Worm (Caenorhabditis elegans) whole organism, young adult: Measurements from ENCODE around the gene ceh-63.

ENCODE experiments used
- D2030.7 ChIP-seq: fragments of 200-800 bp; sonication (Bioruptor generic); IDR thresholded peaks from 2 replicates; pipeline ENCODE4 v1.3.6; 2022; ENCODE audit warnings: missing genetic modification reagents, missing genetic modification characterization, missing compliant biosample characterization
- F23B12.7 ChIP-seq: sonication (generic microtip); optimal IDR thresholded peaks from 2 replicates; lab custom pipeline; 2017; ENCODE audit warnings: missing genetic modification characterization, mild to moderate bottlenecking, missing compliant biosample characterization, antibody characterized with exemption, moderate library complexity; ENCODE audit not compliant: insufficient read depth
- F33H1.4 ChIP-seq: fragments of 200-800 bp; sonication (Bioruptor generic); IDR thresholded peaks from 2 replicates; pipeline ENCODE4 v1.3.6; 2022; ENCODE audit warnings: missing genetic modification reagents, missing genetic modification characterization, missing compliant biosample characterization
- F55B11.4 ChIP-seq: sonication (generic microtip); optimal IDR thresholded peaks from 2 replicates; lab custom pipeline; 2016; ENCODE audit warnings: missing compliant biosample characterization, missing genetic modification characterization, borderline replicate concordance; ENCODE audit not compliant: insufficient read depth
- F57A8.1 ChIP-seq: fragments of 200-800 bp; sonication (Bioruptor generic); optimal IDR thresholded peaks from 2 replicates; lab custom pipeline; 2018; ENCODE audit warnings: mild to moderate bottlenecking, missing genetic modification characterization, moderate library complexity, missing compliant biosample characterization
- K11D2.4 ChIP-seq: fragments of 200-800 bp; sonication (Bioruptor generic); IDR thresholded peaks from 2 replicates; pipeline ENCODE4 v1.3.6; 2022; ENCODE audit warnings: missing genetic modification reagents, missing genetic modification characterization, missing compliant biosample characterization
- K12H6.12 ChIP-seq: fragments of 200-800 bp; sonication (Bioruptor generic); optimal IDR thresholded peaks from 2 replicates; lab custom pipeline; 2018; ENCODE audit warnings: mild to moderate bottlenecking, missing genetic modification characterization, missing compliant biosample characterization
- Y56A3A.18 ChIP-seq: fragments of 200-800 bp; sonication (Bioruptor generic); IDR thresholded peaks from 2 replicates; pipeline ENCODE4 v1.3.6; 2022; ENCODE audit warnings: missing genetic modification reagents, missing genetic modification characterization, missing compliant biosample characterization
- Y79H2A.3 ChIP-seq: fragments of 200-800 bp; sonication (Bioruptor generic); conservative IDR thresholded peaks from 2 replicates; pipeline ENCODE4 v1.3.6; 2022; ENCODE audit warnings: missing genetic modification reagents, missing genetic modification characterization, missing compliant biosample characterization
- Y95B8A.8 ChIP-seq: fragments of 200-800 bp; sonication (Bioruptor generic); IDR thresholded peaks from 2 replicates; pipeline ENCODE4 v1.3.6; 2022; ENCODE audit warnings: missing genetic modification reagents, missing genetic modification characterization, missing compliant biosample characterization
- cebp-1 ChIP-seq, 2 experiments: fragments of 200-800 bp in 1 of 2; sonication (Bioruptor generic) in 1 of 2; sonication (generic microtip) in 1 of 2; IDR thresholded peaks in 1 of 2; optimal IDR thresholded peaks in 1 of 2; 2 replicates each; pipeline versions ENCODE4 v1.3.6 to Lab custom; 2017 to 2022; ENCODE audit warnings: missing compliant biosample characterization in 2 of 2, missing genetic modification characterization in 2 of 2, mild to moderate bottlenecking in 1 of 2, missing genetic modification reagents in 1 of 2, moderate library complexity in 1 of 2
- cebp-2 ChIP-seq: fragments of 200-800 bp; sonication (Bioruptor generic); IDR thresholded peaks from 2 replicates; pipeline ENCODE4 v1.3.6; 2022; ENCODE audit warnings: missing genetic modification characterization, missing compliant biosample characterization
- dox-1 ChIP-seq: fragments of 200-800 bp; sonication (Bioruptor generic); IDR thresholded peaks from 2 replicates; pipeline ENCODE4 v1.3.6; 2022; ENCODE audit warnings: missing genetic modification reagents, missing genetic modification characterization, missing compliant biosample characterization
- egl-44 ChIP-seq: fragments of 200-800 bp; sonication (Bioruptor generic); IDR thresholded peaks from 2 replicates; pipeline ENCODE4 v1.3.6; 2022; ENCODE audit warnings: missing genetic modification reagents, missing genetic modification characterization, missing compliant biosample characterization
- fkh-3 ChIP-seq: sonication (generic microtip); optimal IDR thresholded peaks from 2 replicates; lab custom pipeline; 2016; ENCODE audit warnings: mild to moderate bottlenecking, missing genetic modification characterization, missing compliant biosample characterization
- let-607 ChIP-seq, 2 experiments: fragments of 200-800 bp in 1 of 2; sonication (Bioruptor generic) in 1 of 2; sonication (generic microtip) in 1 of 2; optimal IDR thresholded peaks; 2 replicates each; lab custom pipeline; 2016 to 2018; ENCODE audit warnings: mild to moderate bottlenecking in 2 of 2, missing compliant biosample characterization in 2 of 2, missing genetic modification characterization in 2 of 2, moderate library complexity in 2 of 2, missing genotype in 1 of 2
- lin-26 ChIP-seq: fragments of 200-800 bp; sonication (Bioruptor generic); IDR thresholded peaks from 2 replicates; pipeline ENCODE4 v1.3.6; 2022; ENCODE audit warnings: missing genetic modification reagents, missing genetic modification characterization, missing compliant biosample characterization
- lin-40 ChIP-seq: sonication (generic microtip); optimal IDR thresholded peaks from 2 replicates; lab custom pipeline; 2016; ENCODE audit warnings: missing genetic modification characterization, mild to moderate bottlenecking, missing compliant biosample characterization, missing genotype, missing genetic modification reagents
- lsl-1 ChIP-seq: fragments of 200-800 bp; sonication (Bioruptor generic); optimal IDR thresholded peaks from 2 replicates; lab custom pipeline; 2018; ENCODE audit warnings: mild to moderate bottlenecking, missing genetic modification characterization, moderate library complexity, missing compliant biosample characterization
- lsy-27 ChIP-seq: sonication (generic microtip); optimal IDR thresholded peaks from 2 replicates; lab custom pipeline; 2017; ENCODE audit warnings: missing genetic modification characterization, mild to moderate bottlenecking, missing compliant biosample characterization, antibody characterized with exemption, missing genotype, borderline replicate concordance; ENCODE audit not compliant: insufficient read depth
- nfyb-1 ChIP-seq: fragments of 200-800 bp; sonication (Bioruptor generic); IDR thresholded peaks from 2 replicates; pipeline ENCODE4 v1.3.6; 2022; ENCODE audit warnings: missing genetic modification reagents, missing genetic modification characterization, missing compliant biosample characterization
- nhr-179 ChIP-seq: sonication (generic microtip); optimal IDR thresholded peaks from 2 replicates; lab custom pipeline; 2016; ENCODE audit warnings: mild to moderate bottlenecking, missing genetic modification characterization, missing compliant biosample characterization
- pbrm-1 ChIP-seq: fragments of 200-800 bp; sonication (Bioruptor generic); IDR thresholded peaks from 2 replicates; pipeline ENCODE4 v1.3.6; 2022; ENCODE audit warnings: missing genetic modification reagents, missing genetic modification characterization, missing compliant biosample characterization
- rcor-1 ChIP-seq: fragments of 200-800 bp; sonication (Bioruptor generic); IDR thresholded peaks from 2 replicates; pipeline ENCODE4 v1.3.6; 2022; ENCODE audit warnings: missing genetic modification reagents, missing genetic modification characterization, missing compliant biosample characterization
- sdz-38 ChIP-seq: sonication (generic microtip); optimal IDR thresholded peaks from 2 replicates; lab custom pipeline; 2016; ENCODE audit warnings: missing genotype, missing genetic modification characterization, missing compliant biosample characterization
- snpc-3.4 ChIP-seq: sonication (generic microtip); optimal IDR thresholded peaks from 2 replicates; lab custom pipeline; 2017; ENCODE audit warnings: missing genetic modification characterization, mild to moderate bottlenecking, missing compliant biosample characterization, antibody characterized with exemption, moderate library complexity, missing genotype, missing genetic modification reagents
- tbp1 ChIP-seq: fragments of 200-800 bp; sonication (Bioruptor generic); optimal IDR thresholded peaks from 2 replicates; lab custom pipeline; 2018; ENCODE audit warnings: mild to moderate bottlenecking, missing genetic modification characterization, missing compliant biosample characterization
- ztf-22 ChIP-seq: fragments of 200-800 bp; sonication (Bioruptor generic); optimal IDR thresholded peaks from 2 replicates; lab custom pipeline; 2018; ENCODE audit warnings: mild to moderate bottlenecking, missing genetic modification characterization, moderate library complexity, missing compliant biosample characterization
- ztf-25 ChIP-seq: fragments of 200-800 bp; sonication (Bioruptor generic); IDR thresholded peaks from 2 replicates; pipeline ENCODE4 v1.3.6; 2022; ENCODE audit warnings: missing genetic modification reagents, missing genetic modification characterization, missing compliant biosample characterization

ceh-63 gene

ce11 chrX:3673584-3674108, at the start of gene ceh-63:
Gene ceh-63 (minus strand): TSS chrX:3674058.
- TF ChIP-seq fkh-3 (tag; lab: Kevin White, UChicago) (no peak), F23B12.7 (tag; lab: Kevin White, UChicago) (no peak), F55B11.4 (no peak), nhr-179 (tag; lab: Kevin White, UChicago) (no peak), let-607 (tag; optimal IDR thresholded peaks at IDR 0.05; lab: Kevin White, UChicago) (no peak), Y79H2A.3 (GFP tag; lab: Robert Waterston, UW) (no peak), tbp1 (no peak), lsl-1 (no peak), Y95B8A.8 (GFP tag; lab: Robert Waterston, UW) (no peak), sdz-38 (tag; lab: Kevin White, UChicago) (no peak), ztf-22 (no peak), F33H1.4 (GFP tag; lab: Robert Waterston, UW) (no peak), cebp-1 (GFP tag; IDR thresholded peaks at IDR 0.05; lab: Robert Waterston, UW) (no peak), cebp-1 (tag; optimal IDR thresholded peaks at IDR 0.05; lab: Kevin White, UChicago) (no peak), F57A8.1 (no peak)

DNA sequence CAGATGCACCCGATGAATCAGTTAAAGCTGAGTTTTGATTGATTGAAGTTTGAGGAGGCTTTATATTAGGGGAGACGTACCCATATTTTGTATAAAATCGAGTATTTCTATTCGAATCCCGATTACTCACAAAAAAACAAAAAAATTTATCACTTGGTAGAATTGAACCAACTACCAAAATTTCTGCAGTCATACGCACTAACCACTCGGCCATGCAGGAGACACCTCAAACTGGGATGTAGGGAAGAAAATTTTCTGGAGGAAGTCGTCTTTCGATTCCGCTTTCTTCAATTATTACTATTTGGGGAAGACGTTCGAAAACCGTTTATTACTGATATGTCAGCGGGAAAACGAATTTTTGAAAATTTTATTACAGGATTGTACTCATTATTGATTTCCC, 48.7 kb upstream of the ceh-63 start:
- TF ChIP-seq ztf-25 (GFP tag; lab: Robert Waterston, UW) = peak; percentile 74; the same call in 1 of the 2 replicates
- peak; percentile 25; the same call in 1 of the 2 replicates for TF ChIP-seq D2030.7 (GFP tag; lab: Robert Waterston, UW)
- peak; percentile 56; the same call in 1 of the 2 replicates for TF ChIP-seq egl-44 (GFP tag; lab: Robert Waterston, UW)
- 0 out of 2 replicates have a peak, but pooled peaks have one; percentile 13 for TF ChIP-seq pbrm-1 (GFP tag; lab: Robert Waterston, UW)
- 0 out of 2 replicates have a peak, but pooled peaks have one; percentile 17 for TF ChIP-seq Y56A3A.18 (GFP tag; lab: Robert Waterston, UW)
- 0 out of 2 replicates have a peak, but pooled peaks have one; percentile 12 for TF ChIP-seq rcor-1 (GFP tag; lab: Robert Waterston, UW)
- peak; percentile 42; the same call in 1 of the 2 replicates for TF ChIP-seq lin-26 (GFP tag; lab: Robert Waterston, UW)

- TF ChIP-seq dox-1 (GFP tag; lab: Robert Waterston, UW) = no peak
Measured at ce11 chrX:3715835-3716234, 42.0 kb upstream of the ceh-63 start.

- TF ChIP-seq lsy-27 (tag; lab: Kevin White, UChicago) (no peak), nfyb-1 (GFP tag; lab: Robert Waterston, UW) (no peak), cebp-1 (GFP tag; IDR thresholded peaks at IDR 0.05; lab: Robert Waterston, UW) (no peak), cebp-1 (tag; optimal IDR thresholded peaks at IDR 0.05; lab: Kevin White, UChicago) (no peak), cebp-2 (GFP tag; lab: Robert Waterston, UW) (no peak)
Measured at ce11 chrX:3714797-3715196, 40.9 kb upstream of the ceh-63 start, which contains the start of gene C01C4.2. Gene C01C4.2 (plus strand): TSS chrX:3715097.

DNA sequence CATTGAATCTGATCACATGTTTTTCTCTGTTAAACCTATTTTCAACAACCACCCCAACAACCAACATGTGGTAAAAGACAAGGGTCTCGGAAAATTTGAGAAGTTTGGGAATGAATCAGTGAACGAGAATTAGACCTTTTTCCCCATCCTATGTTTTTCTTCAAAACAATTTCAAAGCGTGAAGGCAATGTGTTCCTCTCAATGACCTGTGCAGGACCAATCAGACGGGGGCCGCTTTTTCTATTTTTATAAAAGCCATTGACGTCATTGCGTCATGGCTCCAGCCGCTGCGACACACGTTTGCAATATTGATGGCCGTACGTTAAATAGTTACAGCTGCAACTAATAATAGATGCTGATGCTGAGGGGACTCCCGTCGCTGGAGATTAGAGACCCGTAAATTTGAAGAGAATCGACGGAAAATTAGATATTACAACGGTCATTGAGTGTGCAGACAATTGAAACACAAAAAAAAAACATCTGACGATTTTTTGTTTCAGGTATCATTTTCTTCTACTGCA, 37.8 kb upstream of the ceh-63 start:
- TF ChIP-seq K12H6.12 = peak; percentile 27
- TF ChIP-seq K11D2.4 (GFP tag; lab: Robert Waterston, UW) = 0 out of 2 replicates have a peak, but pooled peaks have one; percentile 13
- TF ChIP-seq lin-40 (tag; lab: Kevin White, UChicago) = no peak
- no peak for TF ChIP-seq snpc-3.4
- no peak for TF ChIP-seq ztf-25 (GFP tag; lab: Robert Waterston, UW)
- TF ChIP-seq, all 124 proteins: peak for 2
